Worm (Caenorhabditis elegans) whole organism, young adult: ENCODE measurements around the gene H03G16.7.

Experiments
- C06A6.2 ChIP-seq: fragments of 200-800 bp; sonication (Bioruptor generic); conservative IDR thresholded peaks from 2 replicates; pipeline ENCODE4 v1.3.6; 2022; ENCODE audit warnings: missing genetic modification characterization, missing compliant biosample characterization
- C17E4.6 ChIP-seq: fragments of 200-800 bp; sonication (Bioruptor generic); IDR thresholded peaks from 2 replicates; pipeline ENCODE4 v1.3.6; 2022; ENCODE audit warnings: missing genetic modification reagents, missing genetic modification characterization, missing compliant biosample characterization
- D2030.7 ChIP-seq: fragments of 200-800 bp; sonication (Bioruptor generic); IDR thresholded peaks from 2 replicates; pipeline ENCODE4 v1.3.6; 2022; ENCODE audit warnings: missing genetic modification reagents, missing genetic modification characterization, missing compliant biosample characterization
- F23B12.7 ChIP-seq: sonication (generic microtip); optimal IDR thresholded peaks from 2 replicates; lab custom pipeline; 2017; ENCODE audit warnings: missing genetic modification characterization, mild to moderate bottlenecking, missing compliant biosample characterization, antibody characterized with exemption, moderate library complexity; ENCODE audit not compliant: insufficient read depth
- F52B5.7 ChIP-seq: sonication (generic microtip); optimal IDR thresholded peaks from 2 replicates; lab custom pipeline; 2016; ENCODE audit warnings: mild to moderate bottlenecking, missing genetic modification characterization, missing compliant biosample characterization
- Y79H2A.3 ChIP-seq: fragments of 200-800 bp; sonication (Bioruptor generic); conservative IDR thresholded peaks from 2 replicates; pipeline ENCODE4 v1.3.6; 2022; ENCODE audit warnings: missing genetic modification reagents, missing genetic modification characterization, missing compliant biosample characterization
- akir-1 ChIP-seq: fragments of 200-800 bp; sonication (Bioruptor generic); optimal IDR thresholded peaks from 2 replicates; lab custom pipeline; 2018; ENCODE audit warnings: mild to moderate bottlenecking, missing genetic modification characterization, moderate library complexity, missing compliant biosample characterization
- ama-1 ChIP-seq, 3 experiments: fragments of 150-350 bp in 1 of 3; sonication (generic microtip) in 2 of 3; optimal IDR thresholded peaks; 2 replicates each; lab custom pipeline; 2014 to 2018; ENCODE audit warnings: missing biosample characterization in 2 of 3, missing genetic modification characterization in 2 of 3, missing genetic modification reagents in 2 of 3
- aptf-3 ChIP-seq: fragments of 200-800 bp; sonication (Bioruptor generic); IDR thresholded peaks from 2 replicates; pipeline ENCODE4 v1.3.6; 2022; ENCODE audit warnings: missing genetic modification characterization, missing compliant biosample characterization
- atf-7 ChIP-seq: sonication (generic microtip); optimal IDR thresholded peaks from 2 replicates; lab custom pipeline; 2017; ENCODE audit warnings: mild to moderate bottlenecking, missing genetic modification characterization, missing compliant biosample characterization
- ceh-27 ChIP-seq: fragments of 200-800 bp; sonication (Bioruptor generic); optimal IDR thresholded peaks from 2 replicates; lab custom pipeline; 2018; ENCODE audit warnings: mild to moderate bottlenecking, missing genetic modification characterization, moderate library complexity, missing compliant biosample characterization
- ceh-40 ChIP-seq: fragments of 200-800 bp; sonication (Bioruptor generic); IDR thresholded peaks from 2 replicates; pipeline ENCODE4 v1.3.6; 2022; ENCODE audit warnings: missing genetic modification characterization, missing compliant biosample characterization
- ceh-58 ChIP-seq: fragments of 200-800 bp; sonication (Bioruptor generic); IDR thresholded peaks from 2 replicates; pipeline ENCODE4 v1.3.6; 2022; ENCODE audit warnings: missing genetic modification characterization, missing compliant biosample characterization
- ceh-79 ChIP-seq: sonication (generic microtip); optimal IDR thresholded peaks from 2 replicates; lab custom pipeline; 2017; ENCODE audit warnings: mild to moderate bottlenecking, missing genetic modification characterization, missing compliant biosample characterization
- die-1 ChIP-seq: sonication (generic microtip); optimal IDR thresholded peaks from 2 replicates; lab custom pipeline; 2016; ENCODE audit warnings: missing genotype, mild to moderate bottlenecking, missing genetic modification characterization, missing compliant biosample characterization
- dox-1 ChIP-seq: fragments of 200-800 bp; sonication (Bioruptor generic); IDR thresholded peaks from 2 replicates; pipeline ENCODE4 v1.3.6; 2022; ENCODE audit warnings: missing genetic modification reagents, missing genetic modification characterization, missing compliant biosample characterization
- dpff-1 ChIP-seq: sonication (generic microtip); optimal IDR thresholded peaks from 2 replicates; lab custom pipeline; 2017; ENCODE audit warnings: mild to moderate bottlenecking, missing genetic modification characterization, missing compliant biosample characterization
- ekl-4 ChIP-seq: fragments of 200-800 bp; sonication (Bioruptor generic); IDR thresholded peaks from 2 replicates; pipeline ENCODE4 v1.3.6; 2022; ENCODE audit warnings: missing genetic modification reagents, missing genetic modification characterization, missing compliant biosample characterization
- gei-17 ChIP-seq: fragments of 200-800 bp; sonication (Bioruptor generic); optimal IDR thresholded peaks from 2 replicates; lab custom pipeline; 2018; ENCODE audit warnings: mild to moderate bottlenecking, missing genetic modification characterization, missing compliant biosample characterization
- let-607 ChIP-seq, 2 experiments: fragments of 200-800 bp in 1 of 2; sonication (Bioruptor generic) in 1 of 2; sonication (generic microtip) in 1 of 2; optimal IDR thresholded peaks; 2 replicates each; lab custom pipeline; 2016 to 2018; ENCODE audit warnings: mild to moderate bottlenecking in 2 of 2, missing compliant biosample characterization in 2 of 2, missing genetic modification characterization in 2 of 2, moderate library complexity in 2 of 2, missing genotype in 1 of 2
- lin-26 ChIP-seq: fragments of 200-800 bp; sonication (Bioruptor generic); IDR thresholded peaks from 2 replicates; pipeline ENCODE4 v1.3.6; 2022; ENCODE audit warnings: missing genetic modification reagents, missing genetic modification characterization, missing compliant biosample characterization
- lsy-27 ChIP-seq: sonication (generic microtip); optimal IDR thresholded peaks from 2 replicates; lab custom pipeline; 2017; ENCODE audit warnings: missing genetic modification characterization, mild to moderate bottlenecking, missing compliant biosample characterization, antibody characterized with exemption, missing genotype, borderline replicate concordance; ENCODE audit not compliant: insufficient read depth
- mcd-1 ChIP-seq: fragments of 200-800 bp; sonication (Bioruptor generic); IDR thresholded peaks from 2 replicates; pipeline ENCODE4 v1.3.6; 2022; ENCODE audit warnings: missing genetic modification reagents, missing genetic modification characterization, missing compliant biosample characterization
- mel-28 ChIP-seq: sonication (generic microtip); optimal IDR thresholded peaks from 2 replicates; lab custom pipeline; 2016; ENCODE audit warnings: borderline replicate concordance, mild to moderate bottlenecking, missing genetic modification characterization, missing compliant biosample characterization
- nfya-2 ChIP-seq: fragments of 200-800 bp; sonication (Bioruptor generic); IDR thresholded peaks from 2 replicates; pipeline ENCODE4 v1.3.6; 2022; ENCODE audit warnings: missing genetic modification reagents, missing genetic modification characterization, missing compliant biosample characterization
- nfyb-1 ChIP-seq: fragments of 200-800 bp; sonication (Bioruptor generic); IDR thresholded peaks from 2 replicates; pipeline ENCODE4 v1.3.6; 2022; ENCODE audit warnings: missing genetic modification reagents, missing genetic modification characterization, missing compliant biosample characterization
- snpc-1.3 ChIP-seq: sonication (generic microtip); optimal IDR thresholded peaks from 2 replicates; lab custom pipeline; 2017; ENCODE audit warnings: missing genetic modification characterization, mild to moderate bottlenecking, missing compliant biosample characterization, antibody characterized with exemption, moderate library complexity, missing genotype, missing genetic modification reagents; ENCODE audit not compliant: insufficient read depth
- snpc-3.4 ChIP-seq: sonication (generic microtip); optimal IDR thresholded peaks from 2 replicates; lab custom pipeline; 2017; ENCODE audit warnings: missing genetic modification characterization, mild to moderate bottlenecking, missing compliant biosample characterization, antibody characterized with exemption, moderate library complexity, missing genotype, missing genetic modification reagents
- somi-1 ChIP-seq: fragments of 200-800 bp; sonication (Bioruptor generic); optimal IDR thresholded peaks from 2 replicates; lab custom pipeline; 2018; ENCODE audit warnings: mild to moderate bottlenecking, missing genetic modification characterization, missing compliant biosample characterization
- sptf-2 ChIP-seq: fragments of 200-800 bp; sonication (Bioruptor generic); optimal IDR thresholded peaks from 2 replicates; lab custom pipeline; 2018; ENCODE audit warnings: mild to moderate bottlenecking, missing genetic modification characterization, missing compliant biosample characterization
- tlf-1 ChIP-seq: fragments of 200-800 bp; sonication (Bioruptor generic); optimal IDR thresholded peaks from 2 replicates; lab custom pipeline; 2018; ENCODE audit warnings: mild to moderate bottlenecking, missing genetic modification characterization, missing compliant biosample characterization
- zfh-2 ChIP-seq: fragments of 200-800 bp; sonication (Bioruptor generic); conservative IDR thresholded peaks from 2 replicates; pipeline ENCODE4 v1.3.6; 2022; ENCODE audit warnings: missing genetic modification reagents, missing genetic modification characterization, missing compliant biosample characterization
- zim-3 ChIP-seq: sonication (generic microtip); optimal IDR thresholded peaks from 2 replicates; lab custom pipeline; 2017; ENCODE audit warnings: mild to moderate bottlenecking, missing genetic modification characterization, moderate library complexity, missing compliant biosample characterization
- ztf-22 ChIP-seq: fragments of 200-800 bp; sonication (Bioruptor generic); optimal IDR thresholded peaks from 2 replicates; lab custom pipeline; 2018; ENCODE audit warnings: mild to moderate bottlenecking, missing genetic modification characterization, moderate library complexity, missing compliant biosample characterization
- ztf-25 ChIP-seq: fragments of 200-800 bp; sonication (Bioruptor generic); IDR thresholded peaks from 2 replicates; pipeline ENCODE4 v1.3.6; 2022; ENCODE audit warnings: missing genetic modification reagents, missing genetic modification characterization, missing compliant biosample characterization
- ztf-26 ChIP-seq: sonication (generic microtip); optimal IDR thresholded peaks from 2 replicates; lab custom pipeline; 2017; ENCODE audit warnings: missing genetic modification characterization, missing compliant biosample characterization

Gene H03G16.7

DNA sequence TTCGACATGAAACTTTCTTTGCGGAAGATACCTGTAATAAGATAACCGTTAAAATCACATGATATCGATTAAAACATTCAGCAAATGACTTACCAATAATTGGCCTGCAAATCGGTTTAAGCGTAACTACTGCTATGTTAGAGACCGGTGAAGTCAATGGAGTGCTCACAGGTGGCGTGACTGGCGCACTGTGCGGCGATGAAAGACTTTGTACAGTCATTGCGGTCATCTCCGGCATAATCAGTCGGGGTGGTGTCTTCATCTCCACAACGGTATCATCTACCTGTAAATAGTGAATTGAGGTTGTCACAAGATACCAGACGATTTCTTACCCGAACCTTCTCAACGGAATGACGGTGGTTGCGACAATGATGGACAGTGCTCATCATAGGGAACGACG, 21.1 kb upstream of the H03G16.7 start (continued):
- TF ChIP-seq snpc-1.3 (tag; lab: Kevin White, UChicago) (no peak), die-1 (tag; lab: Kevin White, UChicago) (no peak), C06A6.2 (GFP tag; lab: Robert Waterston, UW) (no peak), ceh-27 (GFP tag; lab: Kevin White, UChicago) (no peak), F52B5.7 (tag; lab: Kevin White, UChicago) (no peak), ama-1 (optimal IDR thresholded peaks at IDR 0.05; lab: Kevin White, UChicago) (peak; percentile 13), ama-1 (GFP tag; optimal IDR thresholded peaks at IDR 0.05; lab: Kevin White, UChicago) (no peak)

DNA sequence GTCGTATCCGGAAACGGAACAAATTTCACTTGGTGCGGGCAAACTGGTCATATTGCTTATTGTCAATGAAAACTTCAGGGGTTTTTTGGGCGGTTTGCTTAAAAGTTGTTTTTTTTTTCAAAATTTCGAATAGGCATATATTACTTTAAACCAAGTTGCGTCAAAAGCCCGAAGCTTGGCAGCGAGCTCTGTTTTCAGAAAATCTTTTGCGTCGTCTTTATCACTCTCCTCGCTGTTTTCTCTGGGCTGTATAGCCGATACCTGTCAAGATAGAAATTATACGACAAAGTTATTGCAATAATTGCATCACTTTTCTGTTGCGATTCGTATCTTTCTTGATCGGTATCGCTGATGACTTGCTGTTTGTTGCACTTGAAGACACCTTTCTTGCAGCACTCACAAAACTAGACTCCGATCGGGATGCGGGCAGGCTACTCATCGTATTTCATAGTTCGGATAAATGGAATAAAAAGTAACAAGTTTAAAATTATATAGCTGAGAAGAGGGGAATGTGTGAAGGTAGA, 20.3 kb upstream of the H03G16.7 start, which contains the start of the genes H40L08.3 and H40L08.9:
Gene H40L08.3 (minus strand): TSS at position 51 of the 524 bp plus-strand sequence.
Gene H40L08.9 (minus strand): TSS at position 439 of the 524 bp plus-strand sequence.
- TF ChIP-seq atf-7 (tag; lab: Kevin White, UChicago) (peak; percentile 6), mel-28 (tag; lab: Kevin White, UChicago) (peak; percentile 6), ceh-58 (GFP tag; lab: Robert Waterston, UW) (no peak), ceh-79 (tag; lab: Kevin White, UChicago) (no peak), sptf-2 (GFP tag; lab: Kevin White, UChicago) (no peak), F23B12.7 (tag; lab: Kevin White, UChicago) (no peak), ceh-40 (GFP tag; lab: Robert Waterston, UW) (no peak), dpff-1 (tag; lab: Kevin White, UChicago) (no peak), somi-1 (GFP tag; lab: Kevin White, UChicago) (no peak), let-607 (tag; optimal IDR thresholded peaks at IDR 0.05; lab: Kevin White, UChicago) (no peak), lin-26 (GFP tag; lab: Robert Waterston, UW) (no peak), nfya-2 (GFP tag; lab: Robert Waterston, UW) (0 out of 2 replicates have a peak, but pooled peaks have one; percentile 51), akir-1 (GFP tag; lab: Kevin White, UChicago) (no peak), ama-1 (optimal IDR thresholded peaks at IDR 0.05; lab: Kevin White, UChicago) (peak; percentile 92), ama-1 (GFP tag; optimal IDR thresholded peaks at IDR 0.05; lab: Kevin White, UChicago) (no peak), D2030.7 (GFP tag; lab: Robert Waterston, UW) (no peak), nfyb-1 (GFP tag; lab: Robert Waterston, UW) (peak; percentile 52), zim-3 (tag; lab: Kevin White, UChicago) (peak; percentile 42), ztf-22 (GFP tag; lab: Kevin White, UChicago) (peak; percentile 22), ztf-25 (GFP tag; lab: Robert Waterston, UW) (no peak), ekl-4 (GFP tag; lab: Robert Waterston, UW) (no peak), Y79H2A.3 (GFP tag; lab: Robert Waterston, UW) (no peak), ceh-27 (GFP tag; lab: Kevin White, UChicago) (no peak), aptf-3 (GFP tag; lab: Robert Waterston, UW) (no peak), lsy-27 (tag; lab: Kevin White, UChicago) (no peak), C17E4.6 (GFP tag; lab: Robert Waterston, UW) (0 out of 2 replicates have a peak, but pooled peaks have one; percentile 3), F52B5.7 (tag; lab: Kevin White, UChicago) (no peak), snpc-3.4 (tag; lab: Kevin White, UChicago) (no peak), mcd-1 (GFP tag; lab: Robert Waterston, UW) (no peak), tlf-1 (no peak), gei-17 (GFP tag; lab: Kevin White, UChicago) (peak; percentile 22), zfh-2 (GFP tag; lab: Robert Waterston, UW) (no peak), ztf-26 (tag; lab: Kevin White, UChicago) (peak; percentile 77), dox-1 (peak; percentile 42)
- TF ChIP-seq, all 124 proteins: peak for 11
